Fruit fly (Drosophila melanogaster): ENCODE measurements at regions not wholly inside any gene's neighbourhood (a gene's known extent, or its start where the extent isn't known, plus 50 kb on each side); places are given as distances from the start of the nearest gene placed in this dataset.

DNA sequence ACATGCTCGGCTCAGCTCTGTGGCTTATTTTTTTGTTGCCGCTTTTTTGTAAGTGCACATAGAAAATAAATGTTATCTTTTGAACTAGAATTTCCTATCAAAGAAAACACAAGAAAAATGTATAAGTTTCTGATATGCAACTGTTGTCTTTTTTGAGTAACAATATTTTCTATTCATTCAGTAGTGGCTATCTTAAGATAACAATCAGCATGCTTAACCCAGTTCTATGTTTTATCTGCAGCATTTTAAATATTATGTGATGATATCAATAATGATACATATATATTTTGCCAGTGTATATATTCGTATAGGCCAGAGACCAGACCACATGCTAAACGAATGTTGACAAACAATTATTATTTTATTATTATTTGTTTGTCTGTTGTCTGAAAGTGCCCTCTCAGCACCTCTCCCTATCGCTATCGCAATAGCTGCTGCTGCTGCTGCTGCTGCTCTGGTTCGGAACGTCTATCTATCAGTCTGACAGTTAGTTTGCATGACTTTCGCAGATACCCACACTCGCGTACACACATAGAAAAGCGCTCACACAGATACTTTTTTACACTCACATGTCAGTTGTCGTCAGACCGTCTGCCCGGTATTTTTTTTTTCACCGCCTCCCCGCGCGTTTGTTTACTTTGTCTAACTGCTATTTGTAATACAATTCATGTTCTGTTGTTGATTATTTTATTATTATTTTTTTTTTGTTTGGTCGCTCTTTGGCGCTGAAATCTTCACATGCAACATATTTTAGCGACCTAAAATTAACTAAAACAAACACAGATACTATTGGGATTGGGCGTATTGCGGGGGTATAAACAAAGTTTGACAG is 58.0 kb upstream of the CG12362 start:
- TF ChIP-seq h (GFP tag; optimal IDR thresholded peaks at IDR 0.05): no peak
- TF ChIP-seq foxo (GFP tag; optimal IDR thresholded peaks at IDR 0.05): no peak
- TF ChIP-seq pan (optimal IDR thresholded peaks at IDR 0.05): no peak
- no peak for TF ChIP-seq usp (GFP tag; optimal IDR thresholded peaks at IDR 0.05)
- no peak for TF ChIP-seq Rel (GFP tag; optimal IDR thresholded peaks at IDR 0.05)
- TF ChIP-seq Rel (tag; optimal IDR thresholded peaks at IDR 0.05): no peak
- no peak for TF ChIP-seq dl (GFP tag; optimal IDR thresholded peaks at IDR 0.05; ENCODE audit: insufficient read depth in 1 of 2, partially characterized antibody in 2 of 2)

All from whole organism, wandering third instar larva.